Worm (Caenorhabditis elegans) whole organism, early embryonic: Measurements from ENCODE around the gene ZK105.6.

Source experiments
- B0310.2 ChIP-seq: sonication (generic microtip); optimal IDR thresholded peaks from 2 replicates; lab custom pipeline; 2016; ENCODE audit warnings: mild to moderate bottlenecking, missing genetic modification characterization, missing compliant biosample characterization
- F13C5.2 ChIP-seq: sonication (generic microtip); optimal IDR thresholded peaks from 2 replicates; lab custom pipeline; 2017; ENCODE audit warnings: mild to moderate bottlenecking, missing genetic modification characterization, inconsistent platforms, missing compliant biosample characterization
- aly-1 ChIP-seq: sonication (generic microtip); optimal IDR thresholded peaks from 2 replicates; lab custom pipeline; 2016; ENCODE audit warnings: missing genetic modification characterization, missing compliant biosample characterization
- ama-1 ChIP-seq: fragments of 150-350 bp; optimal IDR thresholded peaks from 2 replicates; lab custom pipeline; 2014
- ceh-13 ChIP-seq: fragments of 200-800 bp; sonication (Bioruptor generic); optimal IDR thresholded peaks from 2 replicates; lab custom pipeline; 2018; ENCODE audit warnings: mild to moderate bottlenecking, missing genetic modification characterization, missing compliant biosample characterization
- ceh-36 ChIP-seq: sonication (generic microtip); optimal IDR thresholded peaks from 2 replicates; lab custom pipeline; 2016; ENCODE audit warnings: missing genetic modification characterization, inconsistent platforms, missing compliant biosample characterization
- ets-7 ChIP-seq: sonication (generic microtip); optimal IDR thresholded peaks from 2 replicates; lab custom pipeline; 2016; ENCODE audit warnings: missing genotype, missing genetic modification characterization, missing compliant biosample characterization
- flt-1 ChIP-seq: fragments of 200-800 bp; sonication (Bioruptor generic); IDR thresholded peaks from 2 replicates; pipeline ENCODE4 v1.3.6; 2022; ENCODE audit warnings: missing genetic modification characterization, missing compliant biosample characterization
- hmbx-1 ChIP-seq: sonication (generic microtip); optimal IDR thresholded peaks from 2 replicates; lab custom pipeline; 2016; ENCODE audit warnings: mild to moderate bottlenecking, missing genetic modification characterization, missing compliant biosample characterization
- hmg-4 ChIP-seq: fragments of 200-800 bp; sonication (Bioruptor generic); optimal IDR thresholded peaks from 2 replicates; lab custom pipeline; 2018; ENCODE audit warnings: mild to moderate bottlenecking, missing genetic modification characterization, missing compliant biosample characterization
- hnd-1 ChIP-seq: sonication (generic microtip); optimal IDR thresholded peaks from 2 replicates; lab custom pipeline; 2016; ENCODE audit warnings: missing genetic modification characterization, missing compliant biosample characterization
- pes-1 ChIP-seq: fragments of 200-800 bp; sonication (Bioruptor generic); IDR thresholded peaks from 2 replicates; pipeline ENCODE4 v1.3.6; 2022; ENCODE audit warnings: missing genetic modification reagents, missing genetic modification characterization, missing compliant biosample characterization
- scrt-1 ChIP-seq: fragments of 200-800 bp; sonication (Bioruptor generic); IDR thresholded peaks from 2 replicates; pipeline ENCODE4 v1.3.6; 2022; ENCODE audit warnings: missing genetic modification characterization, missing compliant biosample characterization
- sea-1 ChIP-seq: fragments of 200-800 bp; sonication (Bioruptor generic); conservative IDR thresholded peaks from 2 replicates; pipeline ENCODE4 v1.3.6; 2022; ENCODE audit warnings: missing genetic modification characterization, missing compliant biosample characterization
- tbx-11 ChIP-seq: fragments of 200-800 bp; sonication (Bioruptor generic); IDR thresholded peaks from 2 replicates; pipeline ENCODE4 v1.3.6; 2022; ENCODE audit warnings: missing genetic modification characterization, missing compliant biosample characterization
- tbx-37 ChIP-seq: fragments of 200-800 bp; sonication (Bioruptor generic); conservative IDR thresholded peaks from 2 replicates; pipeline ENCODE4 v1.3.6; 2022; ENCODE audit warnings: missing genetic modification reagents, missing genetic modification characterization, missing compliant biosample characterization
- tra-4 ChIP-seq: sonication (generic microtip); optimal IDR thresholded peaks from 2 replicates; lab custom pipeline; 2017; ENCODE audit warnings: missing genetic modification characterization, missing compliant biosample characterization

Gene ZK105.6

DNA sequence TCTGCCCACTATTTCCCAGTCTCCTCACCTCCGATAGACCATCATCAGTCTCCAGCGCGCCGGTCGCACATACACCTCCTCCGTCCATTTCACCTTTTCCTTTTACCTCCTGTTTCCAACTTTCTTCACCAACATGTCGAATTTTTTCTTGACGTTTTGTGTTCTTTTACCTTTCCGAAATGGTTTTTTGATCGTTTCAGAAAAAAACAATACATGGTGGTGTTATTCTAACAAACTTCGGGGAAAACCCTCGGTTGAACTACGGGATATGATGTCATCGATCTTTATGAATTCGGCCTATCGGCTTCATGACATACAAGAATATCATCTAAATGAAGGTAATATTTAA lies 4.8 kb upstream of the ZK105.6 start, which contains the start of gene Y97E10C.1:
Gene Y97E10C.1 (plus strand): TSS at position 201 of the 349 bp plus-strand sequence.
- TF ChIP-seq ceh-13 (GFP tag; lab: Kevin White, UChicago), result no peak
- TF ChIP-seq hnd-1, result no peak
- TF ChIP-seq ceh-36 (tag; lab: Kevin White, UChicago), result no peak
- TF ChIP-seq flt-1, result no peak
- TF ChIP-seq hmg-4, result no peak
- no peak for TF ChIP-seq B0310.2 (tag; lab: Kevin White, UChicago)

ce11 chrV:7728003-7728678 lies 4.3 kb upstream of the ZK105.6 start:
- TF ChIP-seq pes-1 (no peak), ceh-36 (tag; lab: Kevin White, UChicago) (no peak)

- TF ChIP-seq pes-1 (no peak), tbx-11 (GFP tag; lab: Robert Waterston, UW) (no peak), ama-1 (no peak), ceh-36 (tag; lab: Kevin White, UChicago) (no peak), aly-1 (tag; lab: Kevin White, UChicago) (no peak), tra-4 (tag; lab: Kevin White, UChicago) (no peak), tbx-37 (no peak), hmbx-1 (tag; lab: Kevin White, UChicago) (no peak), F13C5.2 (tag; lab: Kevin White, UChicago) (no peak), B0310.2 (tag; lab: Kevin White, UChicago) (no peak), sea-1 (GFP tag; lab: Robert Waterston, UW) (no peak), hmg-4 (no peak), ets-7 (tag; lab: Kevin White, UChicago) (no peak), ceh-13 (GFP tag; lab: Kevin White, UChicago) (no peak), hnd-1 (no peak), scrt-1 (GFP tag; lab: Robert Waterston, UW) (no peak), flt-1 (no peak)
Measured at ce11 chrV:7726927-7727326, 3.1 kb upstream of the ZK105.6 start.

DNA sequence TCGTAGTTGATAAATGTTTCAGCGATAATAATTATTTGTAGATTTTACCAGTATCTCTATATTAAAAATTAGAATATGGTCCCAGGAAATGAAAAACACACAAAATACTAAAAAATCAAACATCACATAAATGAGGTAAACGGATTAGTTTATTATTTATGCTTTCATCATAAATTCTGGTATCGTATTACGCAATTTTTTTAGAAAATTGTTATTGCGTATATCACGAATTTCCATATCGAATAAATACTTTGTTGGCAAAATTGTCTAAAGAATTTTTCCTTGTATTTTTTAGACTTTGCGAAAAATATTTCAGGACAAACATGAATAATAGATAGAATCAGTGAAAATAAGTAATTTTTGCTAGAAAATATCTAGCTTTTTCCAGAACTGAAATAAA lies 2.3 kb upstream of the ZK105.6 start:
- no peak for TF ChIP-seq F13C5.2 (tag; lab: Kevin White, UChicago)
- no peak for TF ChIP-seq ceh-13 (GFP tag; lab: Kevin White, UChicago)
- no peak for TF ChIP-seq pes-1
- no peak for TF ChIP-seq hnd-1
- TF ChIP-seq scrt-1 (GFP tag; lab: Robert Waterston, UW), result no peak
- TF ChIP-seq hmg-4, result no peak
- TF ChIP-seq sea-1 (GFP tag; lab: Robert Waterston, UW), result no peak
- TF ChIP-seq hmbx-1 (tag; lab: Kevin White, UChicago), result no peak

DNA sequence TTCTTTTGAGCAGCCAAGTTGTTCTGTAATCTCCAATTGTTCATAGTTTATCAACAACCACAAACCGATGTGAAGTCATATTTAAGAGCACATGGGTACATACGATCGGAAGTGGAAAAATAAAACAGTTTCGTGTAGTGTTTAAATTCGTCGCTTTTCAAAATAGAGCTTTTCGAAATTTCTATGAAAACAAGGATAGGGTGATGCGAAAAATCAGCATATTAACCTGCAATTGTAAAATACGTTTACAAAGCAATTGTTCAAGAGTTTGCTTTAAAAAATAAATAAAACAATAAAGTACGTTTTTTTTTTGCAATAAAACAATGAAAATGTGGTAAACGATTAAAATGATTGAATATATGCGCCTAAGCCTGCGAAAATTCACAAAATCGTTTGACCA lies 1.9 kb downstream of the ZK105.6 start, which contains the start of gene ZK105.14:
Gene ZK105.14 (minus strand): TSS at position 101 of the 400 bp plus-strand sequence.
- TF ChIP-seq hnd-1, result no peak
- no peak for TF ChIP-seq tra-4 (tag; lab: Kevin White, UChicago)
- no peak for TF ChIP-seq ama-1
- TF ChIP-seq tbx-37, result no peak
- no peak for TF ChIP-seq hmbx-1 (tag; lab: Kevin White, UChicago)

DNA sequence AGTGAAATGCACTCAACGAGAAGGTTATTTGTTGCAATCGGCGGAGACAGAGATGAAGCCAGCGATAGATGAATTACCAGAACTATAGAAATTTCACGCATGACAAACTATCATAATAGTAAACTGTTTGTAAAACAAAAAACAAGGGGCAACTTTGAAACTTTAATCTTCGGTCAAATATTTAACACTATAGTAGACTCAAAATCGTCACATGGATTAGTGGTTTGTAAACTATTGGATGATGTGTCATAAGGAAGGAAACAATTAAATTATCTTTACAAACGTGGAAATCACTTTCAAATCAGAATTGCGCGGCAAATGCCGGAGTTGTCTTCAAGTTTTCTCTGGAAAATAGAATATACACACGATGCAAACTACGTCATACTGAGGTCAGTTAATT lies 6.2 kb downstream of the ZK105.6 start, which contains the start of gene ZK105.5:
Gene ZK105.5 (minus strand): TSS at position 101 of the 400 bp plus-strand sequence.
- TF ChIP-seq aly-1 (tag; lab: Kevin White, UChicago) (no peak), F13C5.2 (tag; lab: Kevin White, UChicago) (no peak), B0310.2 (tag; lab: Kevin White, UChicago) (no peak), hnd-1 (no peak), ceh-36 (tag; lab: Kevin White, UChicago) (no peak), tbx-37 (no peak), hmg-4 (no peak), ceh-13 (GFP tag; lab: Kevin White, UChicago) (no peak), tra-4 (tag; lab: Kevin White, UChicago) (no peak), flt-1 (no peak), sea-1 (GFP tag; lab: Robert Waterston, UW) (no peak), scrt-1 (GFP tag; lab: Robert Waterston, UW) (no peak), tbx-11 (GFP tag; lab: Robert Waterston, UW) (no peak), pes-1 (no peak), hmbx-1 (tag; lab: Kevin White, UChicago) (no peak), ama-1 (no peak), ets-7 (tag; lab: Kevin White, UChicago) (no peak)

- no peak for TF ChIP-seq tra-4 (tag; lab: Kevin White, UChicago)
- TF ChIP-seq F13C5.2 (tag; lab: Kevin White, UChicago), result no peak
Measured at ce11 chrV:7716034-7716433, 7.8 kb downstream of the ZK105.6 start, which contains the start of gene ZK105.12. Gene ZK105.12 (minus strand): TSS chrV:7716134.

ce11 chrV:7713691-7714090 lies 10.2 kb downstream of the ZK105.6 start, which contains the start of gene ZK105.1:
Gene ZK105.1 (plus strand): TSS chrV:7713991.
- TF ChIP-seq hmbx-1 (tag; lab: Kevin White, UChicago) (no peak), ets-7 (tag; lab: Kevin White, UChicago) (no peak), ama-1 (no peak), ceh-13 (GFP tag; lab: Kevin White, UChicago) (no peak), tra-4 (tag; lab: Kevin White, UChicago) (no peak), aly-1 (tag; lab: Kevin White, UChicago) (no peak), pes-1 (no peak), hnd-1 (no peak)
